Fruit fly (Drosophila melanogaster) whole organism, prepupa: ENCODE results near the gene CG8838.

Experiments used
- Blimp-1 ChIP-seq: fragments of 200-800 bp; sonication (Bioruptor generic); optimal IDR thresholded peaks from 3 replicates; lab custom pipeline; 2017; ENCODE audit warnings: missing biosample characterization, missing genetic modification characterization, mild to moderate bottlenecking, moderate library complexity, missing genetic modification reagents
- CG10669 ChIP-seq: fragments of 200-800 bp; sonication (Bioruptor generic); optimal IDR thresholded peaks from 3 replicates; lab custom pipeline; 2018; ENCODE audit warnings: missing biosample characterization, mild to moderate bottlenecking, missing genetic modification characterization, moderate library complexity
- CG11294 ChIP-seq: fragments of 200-800 bp; sonication (Bioruptor generic); IDR thresholded peaks from 2 replicates; pipeline ENCODE4 v1.3.6; 2022; ENCODE audit warnings: missing biosample characterization, missing genetic modification characterization
- CG11762 ChIP-seq: fragments of 200-800 bp; sonication (Bioruptor generic); optimal IDR thresholded peaks from 3 replicates; lab custom pipeline; 2016; ENCODE audit warnings: missing biosample characterization, missing genetic modification characterization; ENCODE audit not compliant: insufficient read depth
- CG11902 ChIP-seq: fragments of 200-800 bp; sonication (Bioruptor generic); optimal IDR thresholded peaks from 3 replicates; lab custom pipeline; 2016; ENCODE audit warnings: missing biosample characterization, missing genetic modification characterization
- CG15336 ChIP-seq: fragments of 200-800 bp; sonication (Bioruptor generic); IDR thresholded peaks from 2 replicates; pipeline ENCODE4 v1.3.6; 2022; ENCODE audit warnings: missing biosample characterization, missing genetic modification characterization
- CG1621 ChIP-seq: fragments of 200-800 bp; sonication (Bioruptor generic); optimal IDR thresholded peaks from 3 replicates; lab custom pipeline; 2018; ENCODE audit warnings: missing biosample characterization, mild to moderate bottlenecking, missing genetic modification characterization
- CG3032 ChIP-seq: fragments of 200-800 bp; optimal IDR thresholded peaks from 2 replicates; lab custom pipeline; 2019; ENCODE audit warnings: missing biosample characterization, mild to moderate bottlenecking, missing genetic modification characterization, moderate library complexity
- CG31627 ChIP-seq: fragments of 200-800 bp; sonication (Bioruptor generic); optimal IDR thresholded peaks from 3 replicates; lab custom pipeline; 2016; ENCODE audit warnings: missing biosample characterization, missing genetic modification characterization
- CG32006 ChIP-seq: fragments of 200-800 bp; sonication (Bioruptor generic); optimal IDR thresholded peaks from 3 replicates; lab custom pipeline; 2017; ENCODE audit warnings: missing biosample characterization, mild to moderate bottlenecking, missing genetic modification characterization
- CG34406 ChIP-seq: fragments of 200-800 bp; sonication (Bioruptor generic); optimal IDR thresholded peaks from 3 replicates; lab custom pipeline; 2016; ENCODE audit warnings: missing biosample characterization, missing genetic modification characterization
- CG3919 ChIP-seq: fragments of 200-800 bp; sonication (Bioruptor generic); optimal IDR thresholded peaks from 3 replicates; lab custom pipeline; 2016; ENCODE audit warnings: missing biosample characterization, missing genetic modification characterization
- CG4318 ChIP-seq: fragments of 200-800 bp; sonication (Bioruptor generic); optimal IDR thresholded peaks from 3 replicates; lab custom pipeline; 2017; ENCODE audit warnings: missing biosample characterization, mild to moderate bottlenecking, missing genetic modification characterization
- CG6276 ChIP-seq: fragments of 200-800 bp; sonication (Bioruptor generic); optimal IDR thresholded peaks from 2 replicates; lab custom pipeline; 2017; ENCODE audit warnings: missing biosample characterization, mild to moderate bottlenecking, missing genetic modification characterization
- CG6792 ChIP-seq: fragments of 200-800 bp; sonication (Bioruptor generic); optimal IDR thresholded peaks from 3 replicates; lab custom pipeline; 2016; ENCODE audit warnings: missing biosample characterization, missing genetic modification characterization
- CG6808 ChIP-seq: fragments of 200-800 bp; sonication (Bioruptor generic); optimal IDR thresholded peaks from 3 replicates; lab custom pipeline; 2017; ENCODE audit warnings: missing biosample characterization, missing genetic modification characterization, mild to moderate bottlenecking, moderate library complexity, missing genetic modification reagents
- CG6854 ChIP-seq: fragments of 200-800 bp; sonication (Bioruptor generic); optimal IDR thresholded peaks from 2 replicates; lab custom pipeline; 2017; ENCODE audit warnings: missing biosample characterization, mild to moderate bottlenecking, missing genetic modification characterization
- CG8119 ChIP-seq: fragments of 200-800 bp; sonication (Bioruptor generic); IDR thresholded peaks from 3 replicates; pipeline ENCODE4 v1.3.6; 2022; ENCODE audit warnings: missing biosample characterization, missing genetic modification characterization
- CG8319 ChIP-seq: fragments of 200-800 bp; sonication (Bioruptor generic); optimal IDR thresholded peaks from 3 replicates; lab custom pipeline; 2016; ENCODE audit warnings: missing biosample characterization, missing genetic modification characterization
- CG9139 ChIP-seq: fragments of 200-800 bp; sonication (Bioruptor generic); optimal IDR thresholded peaks from 3 replicates; lab custom pipeline; 2017; ENCODE audit warnings: missing biosample characterization, mild to moderate bottlenecking, missing genetic modification characterization
- Eip75B ChIP-seq: fragments of 200-800 bp; sonication (Bioruptor generic); optimal IDR thresholded peaks from 3 replicates; lab custom pipeline; 2016; ENCODE audit warnings: missing biosample characterization, missing genetic modification characterization
- Eip78C ChIP-seq: fragments of 200-800 bp; sonication (Bioruptor generic); peaks from one replicate; lab custom pipeline; 2016; ENCODE audit warnings: missing biosample characterization, missing genetic modification characterization
- Eip93F ChIP-seq: fragments of 200-800 bp; sonication (Bioruptor generic); optimal IDR thresholded peaks from 2 replicates; lab custom pipeline; 2016; ENCODE audit warnings: missing biosample characterization, mild to moderate bottlenecking, missing genetic modification characterization
- Ets21C ChIP-seq: fragments of 200-800 bp; sonication (Bioruptor generic); optimal IDR thresholded peaks from 3 replicates; lab custom pipeline; 2016; ENCODE audit warnings: missing biosample characterization, missing genetic modification characterization
- Gug ChIP-seq: fragments of 200-800 bp; sonication (Bioruptor generic); IDR thresholded peaks from 2 replicates; pipeline ENCODE4 v1.3.6; 2022; ENCODE audit warnings: missing biosample characterization, missing genetic modification characterization
- Hr38 ChIP-seq: sonication (Bioruptor generic); optimal IDR thresholded peaks from 2 replicates; lab custom pipeline; 2016; ENCODE audit warnings: missing biosample characterization, missing genetic modification characterization
- Hr39 ChIP-seq: fragments of 200-800 bp; sonication (Bioruptor generic); optimal IDR thresholded peaks from 2 replicates; lab custom pipeline; 2016; ENCODE audit warnings: missing biosample characterization, missing genetic modification characterization
- Hr4 ChIP-seq: fragments of 200-800 bp; sonication (Bioruptor generic); optimal IDR thresholded peaks from 3 replicates; lab custom pipeline; 2016; ENCODE audit warnings: missing biosample characterization, missing genetic modification characterization
- Lpt ChIP-seq: fragments of 200-800 bp; sonication (Bioruptor generic); optimal IDR thresholded peaks from 3 replicates; lab custom pipeline; 2016; ENCODE audit warnings: missing biosample characterization, missing genetic modification characterization
- Met ChIP-seq: fragments of 200-800 bp; sonication (Bioruptor generic); optimal IDR thresholded peaks from 3 replicates; lab custom pipeline; 2016; ENCODE audit warnings: missing biosample characterization, missing genetic modification characterization
- Smox ChIP-seq: fragments of 200-800 bp; sonication (Bioruptor generic); optimal IDR thresholded peaks from 3 replicates; lab custom pipeline; 2016; ENCODE audit warnings: missing biosample characterization, missing genetic modification characterization
- Sox102F ChIP-seq: fragments of 200-800 bp; sonication (Bioruptor generic); optimal IDR thresholded peaks from 2 replicates; lab custom pipeline; 2016; ENCODE audit warnings: missing biosample characterization, mild to moderate bottlenecking, missing genetic modification characterization
- Sox14 ChIP-seq: fragments of 200-800 bp; sonication (Bioruptor generic); optimal IDR thresholded peaks from 3 replicates; lab custom pipeline; 2016; ENCODE audit warnings: missing biosample characterization, missing genetic modification characterization
- acj6 ChIP-seq: fragments of 200-800 bp; sonication (Bioruptor generic); optimal IDR thresholded peaks from 3 replicates; lab custom pipeline; 2016; ENCODE audit warnings: missing biosample characterization, missing genetic modification characterization
- cyc ChIP-seq: fragments of 200-800 bp; sonication (Bioruptor generic); optimal IDR thresholded peaks from 3 replicates; lab custom pipeline; 2016; ENCODE audit warnings: missing biosample characterization, missing genetic modification characterization
- dac ChIP-seq: fragments of 200-800 bp; sonication (Bioruptor generic); optimal IDR thresholded peaks from 2 replicates; lab custom pipeline; 2017; ENCODE audit warnings: missing biosample characterization, mild to moderate bottlenecking, missing genetic modification characterization
- eg ChIP-seq: fragments of 200-800 bp; sonication (Bioruptor generic); IDR thresholded peaks from 3 replicates; pipeline ENCODE4 v1.3.6; 2022; ENCODE audit warnings: missing biosample characterization, missing genetic modification characterization
- fd59A ChIP-seq: fragments of 200-800 bp; sonication (Bioruptor generic); optimal IDR thresholded peaks from 2 replicates; lab custom pipeline; 2017; ENCODE audit warnings: missing biosample characterization, mild to moderate bottlenecking, missing genetic modification characterization, missing genetic modification reagents
- lz ChIP-seq: fragments of 200-800 bp; sonication (Bioruptor generic); optimal IDR thresholded peaks from 3 replicates; lab custom pipeline; 2016; ENCODE audit warnings: missing biosample characterization, missing genetic modification characterization
- net ChIP-seq: fragments of 200-800 bp; sonication (Bioruptor generic); optimal IDR thresholded peaks from 3 replicates; lab custom pipeline; 2016; ENCODE audit warnings: missing biosample characterization, missing genetic modification characterization
- pdm3 ChIP-seq: fragments of 200-800 bp; sonication (Bioruptor generic); optimal IDR thresholded peaks from 3 replicates; lab custom pipeline; 2016; ENCODE audit warnings: missing biosample characterization, missing genetic modification characterization
- salr ChIP-seq, 2 experiments: fragments of 200-800 bp; sonication (Bioruptor generic); optimal IDR thresholded peaks; 3 replicates each; lab custom pipeline; 2016 to 2018; ENCODE audit warnings: missing biosample characterization in 2 of 2, missing genetic modification characterization in 2 of 2, mild to moderate bottlenecking in 1 of 2
- spab ChIP-seq: fragments of 200-800 bp; sonication (Bioruptor generic); optimal IDR thresholded peaks from 2 replicates; lab custom pipeline; 2017; ENCODE audit warnings: missing biosample characterization, mild to moderate bottlenecking, missing genetic modification characterization, missing genetic modification reagents
- ss ChIP-seq, 2 experiments: fragments of 200-800 bp; sonication (Bioruptor generic); optimal IDR thresholded peaks; 2 replicates in 1 of 2; 3 replicates in 1 of 2; lab custom pipeline; 2017 to 2018; ENCODE audit warnings: mild to moderate bottlenecking in 2 of 2, missing biosample characterization in 2 of 2, missing genetic modification characterization in 2 of 2, moderate library complexity in 1 of 2
- topi ChIP-seq: fragments of 200-800 bp; sonication (Bioruptor generic); optimal IDR thresholded peaks from 3 replicates; lab custom pipeline; 2016; ENCODE audit warnings: missing biosample characterization, missing genetic modification characterization
- vri ChIP-seq: fragments of 200-800 bp; sonication (Bioruptor generic); optimal IDR thresholded peaks from 3 replicates; lab custom pipeline; 2016; ENCODE audit warnings: missing biosample characterization, mild to moderate bottlenecking, missing genetic modification characterization

Gene CG8838

dm6 chr2L:3373242-3373641 is 15.8 kb downstream of the CG8838 start, which contains the start of gene GramD1B (continued):
- TF ChIP-seq fd59A (GFP tag; lab: Kevin White, UChicago) (no peak), dac (no peak), CG31627 (GFP tag; lab: Kevin White, UChicago) (no peak), spab (GFP tag; lab: Kevin White, UChicago) (no peak), CG8319 (GFP tag; lab: Kevin White, UChicago) (no peak), Hr38 (GFP tag; lab: Kevin White, UChicago) (no peak), CG6808 (GFP tag; lab: Kevin White, UChicago) (no peak), CG3919 (no peak), Blimp-1 (GFP tag; lab: Kevin White, UChicago) (no peak), Eip78C (GFP tag; lab: Kevin White, UChicago) (peak; percentile 63), CG3032 (tag; lab: Kevin White, UChicago) (no peak), Eip93F (GFP tag; lab: Kevin White, UChicago) (peak; percentile 11), ss (GFP tag; optimal IDR thresholded peaks at IDR 0.05; lab: Kevin White, UChicago) (no peak), Smox (GFP tag; lab: Kevin White, UChicago) (no peak), lz (GFP tag; lab: Kevin White, UChicago) (peak; percentile 9), CG34406 (no peak), eg (GFP tag; lab: Robert Waterston, UW) (no peak), salr (GFP tag; optimal IDR thresholded peaks at IDR 0.05; lab: Kevin White, UChicago) (no peak), Sox102F (GFP tag; lab: Kevin White, UChicago) (no peak), CG11294 (GFP tag; lab: Robert Waterston, UW) (no peak), Hr4 (no peak), Gug (GFP tag; lab: Robert Waterston, UW) (no peak), Sox14 (peak; percentile 40), cyc (peak; percentile 10)

dm6 chr2L:3375611-3376010 is 18.2 kb downstream of the CG8838 start, which contains the start of gene CG15412:
Gene CG15412, minus strand, starts transcription at chr2L:3375711.
- no peak for TF ChIP-seq CG1621 (tag; lab: Kevin White, UChicago)
- TF ChIP-seq acj6: no peak
- no peak for TF ChIP-seq CG32006
- no peak for TF ChIP-seq vri
- TF ChIP-seq CG3919: no peak
- no peak for TF ChIP-seq spab (GFP tag; lab: Kevin White, UChicago)
- no peak for TF ChIP-seq Lpt (GFP tag; lab: Kevin White, UChicago)
- TF ChIP-seq CG4318 (GFP tag; lab: Kevin White, UChicago): no peak
- TF ChIP-seq Eip75B (GFP tag; lab: Kevin White, UChicago): no peak
- no peak for TF ChIP-seq CG6276
- TF ChIP-seq Hr4: no peak

- peak; percentile 67 for TF ChIP-seq Gug (GFP tag; lab: Robert Waterston, UW)
- peak; percentile 78 for TF ChIP-seq Sox14
- TF ChIP-seq spab (GFP tag; lab: Kevin White, UChicago): peak; percentile 15
- TF ChIP-seq CG11902: peak; percentile 74
- TF ChIP-seq Eip75B (GFP tag; lab: Kevin White, UChicago): peak; percentile 65
- TF ChIP-seq CG34406: peak; percentile 52
- TF ChIP-seq CG6854 (GFP tag; lab: Kevin White, UChicago): no peak
- peak; percentile 44 for TF ChIP-seq Met (GFP tag; lab: Kevin White, UChicago)
- no peak for TF ChIP-seq Eip93F (GFP tag; lab: Kevin White, UChicago)
- peak; percentile 82 for TF ChIP-seq Eip78C (GFP tag; lab: Kevin White, UChicago)
- peak; percentile 80 for TF ChIP-seq pdm3 (GFP tag; lab: Kevin White, UChicago)
- TF ChIP-seq CG31627 (GFP tag; lab: Kevin White, UChicago): peak; percentile 88
- TF ChIP-seq Smox (GFP tag; lab: Kevin White, UChicago): peak; percentile 72
- TF ChIP-seq CG3032 (tag; lab: Kevin White, UChicago): peak; percentile 76
- TF ChIP-seq topi (GFP tag; lab: Kevin White, UChicago): peak; percentile 73
- TF ChIP-seq salr (GFP tag; optimal IDR thresholded peaks at IDR 0.05; lab: Kevin White, UChicago): peak; percentile 29 to 50
- TF ChIP-seq vri: no peak
- TF ChIP-seq eg (GFP tag; lab: Robert Waterston, UW): peak; percentile 61; the same call in 1 of the 3 replicates
- peak; percentile 42; the same call in 1 of the 3 replicates for TF ChIP-seq CG8119
- peak; percentile 76 for TF ChIP-seq Ets21C (GFP tag; lab: Kevin White, UChicago)
- peak; percentile 25 for TF ChIP-seq fd59A (GFP tag; lab: Kevin White, UChicago)
- peak; percentile 37 for TF ChIP-seq net (GFP tag; lab: Kevin White, UChicago)
- TF ChIP-seq CG10669 (GFP tag; lab: Kevin White, UChicago): peak; percentile 45
- TF ChIP-seq CG32006: peak; percentile 77
- peak; percentile 59 for TF ChIP-seq CG15336 (GFP tag; lab: Robert Waterston, UW)
- no peak for TF ChIP-seq CG9139 (GFP tag; lab: Kevin White, UChicago)
- TF ChIP-seq Hr39 (GFP tag; lab: Kevin White, UChicago): peak; percentile 90
- peak; percentile 60 for TF ChIP-seq dac
- peak; percentile 1 for TF ChIP-seq CG11762
- peak; percentile 79 for TF ChIP-seq Hr4
- TF ChIP-seq CG6792 (GFP tag; lab: Kevin White, UChicago): peak; percentile 58
- TF ChIP-seq Blimp-1 (GFP tag; lab: Kevin White, UChicago): no peak
Measured at dm6 chr2L:3376684-3377086, 19.2 kb downstream of the CG8838 start, which contains the start of the genes CG9662 and Ptpa. Gene CG9662, minus strand, starts transcription at chr2L:3376737. Gene Ptpa, plus strand, starts transcription at chr2L:3377002.
